Worm (Caenorhabditis elegans): Measurements from ENCODE around the gene lin-26.

lin-26 gene

DNA sequence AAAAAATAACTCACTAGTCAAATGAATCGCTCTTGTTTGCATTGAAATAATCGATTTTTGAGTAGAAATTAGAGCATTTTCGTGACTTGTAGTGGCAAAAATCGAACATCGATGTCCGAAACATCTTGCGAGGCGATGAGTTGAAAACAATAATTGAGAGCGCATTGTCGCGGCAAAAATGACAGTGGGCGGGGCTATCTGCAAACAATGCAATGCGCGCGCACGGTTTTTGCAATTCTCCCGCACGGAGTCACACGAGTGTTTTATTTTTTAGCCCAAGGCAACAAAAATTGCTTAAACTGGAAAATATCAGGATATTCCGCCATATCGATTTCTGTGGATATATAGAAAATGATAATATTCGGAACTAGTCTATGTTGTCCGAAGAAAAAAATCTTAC lies 26.5 kb downstream of the lin-26 start, which contains the start of gene B0495.9 (continued):
- TF ChIP-seq hmg-1.2 (GFP tag; IDR thresholded peaks at IDR 0.05) (peak; percentile 39; the same call in 1 of the 2 replicates), mel-28 (tag; optimal IDR thresholded peaks at IDR 0.05; ENCODE audit: borderline replicate concordance) (no peak), hrde-1 (tag; optimal IDR thresholded peaks at IDR 0.05; ENCODE audit: borderline replicate concordance) (no peak), F37B4.10 (GFP tag; IDR thresholded peaks at IDR 0.05) (no peak), lir-1 (GFP tag; conservative IDR thresholded peaks at IDR 0.05) (no peak), nhr-27 (tag; optimal IDR thresholded peaks at IDR 0.05) (no peak), F49E8.2 (tag; optimal IDR thresholded peaks at IDR 0.05; ENCODE audit: insufficient read depth) (peak; percentile 32), nhr-179 (tag; optimal IDR thresholded peaks at IDR 0.05) (no peak), tbp1 (GFP tag; optimal IDR thresholded peaks at IDR 0.05) (peak; percentile 36), F39B2.1 (GFP tag; IDR thresholded peaks at IDR 0.05) (no peak), tlf-1 (GFP tag; optimal IDR thresholded peaks at IDR 0.05) (no peak), lin-35 (GFP tag; optimal IDR thresholded peaks at IDR 0.05) (no peak), ekl-4 (GFP tag; IDR thresholded peaks at IDR 0.05) (no peak), athp-1 (tag; optimal IDR thresholded peaks at IDR 0.05) (no peak), ceh-79 (tag; optimal IDR thresholded peaks at IDR 0.05) (no peak), lin-40 (tag; optimal IDR thresholded peaks at IDR 0.05) (no peak), rcor-1 (GFP tag; IDR thresholded peaks at IDR 0.05) (peak; percentile 28; the same call in 1 of the 2 replicates), ztf-3 (GFP tag; optimal IDR thresholded peaks at IDR 0.05) (no peak), hlh-12 (tag; optimal IDR thresholded peaks at IDR 0.05) (no peak), egrh-3 (GFP tag; IDR thresholded peaks at IDR 0.05) (no peak), unc-130 (GFP tag; optimal IDR thresholded peaks at IDR 0.05) (no peak), egl-44 (GFP tag; IDR thresholded peaks at IDR 0.05) (no peak), attf-3 (GFP tag; conservative IDR thresholded peaks at IDR 0.05) (0 out of 2 replicates have a peak, but pooled peaks have one; percentile 38), F57C9.4 (tag; optimal IDR thresholded peaks at IDR 0.05) (no peak), chd-7 (tag; optimal IDR thresholded peaks at IDR 0.05) (no peak), sptf-2 (GFP tag; optimal IDR thresholded peaks at IDR 0.05) (no peak), pha-4 (tag; optimal IDR thresholded peaks at IDR 0.05) (no peak), ztf-6 (GFP tag; IDR thresholded peaks at IDR 0.05) (no peak), ceh-58 (GFP tag; IDR thresholded peaks at IDR 0.05) (no peak), K11D2.4 (GFP tag; IDR thresholded peaks at IDR 0.05) (no peak), Y67H2A.10 (GFP tag; conservative IDR thresholded peaks at IDR 0.05) (no peak), F23B12.7 (tag; optimal IDR thresholded peaks at IDR 0.05; ENCODE audit: insufficient read depth) (peak; percentile 26), gei-17 (GFP tag; optimal IDR thresholded peaks at IDR 0.05) (no peak), mes-4 (tag; optimal IDR thresholded peaks at IDR 0.05) (no peak)

DNA sequence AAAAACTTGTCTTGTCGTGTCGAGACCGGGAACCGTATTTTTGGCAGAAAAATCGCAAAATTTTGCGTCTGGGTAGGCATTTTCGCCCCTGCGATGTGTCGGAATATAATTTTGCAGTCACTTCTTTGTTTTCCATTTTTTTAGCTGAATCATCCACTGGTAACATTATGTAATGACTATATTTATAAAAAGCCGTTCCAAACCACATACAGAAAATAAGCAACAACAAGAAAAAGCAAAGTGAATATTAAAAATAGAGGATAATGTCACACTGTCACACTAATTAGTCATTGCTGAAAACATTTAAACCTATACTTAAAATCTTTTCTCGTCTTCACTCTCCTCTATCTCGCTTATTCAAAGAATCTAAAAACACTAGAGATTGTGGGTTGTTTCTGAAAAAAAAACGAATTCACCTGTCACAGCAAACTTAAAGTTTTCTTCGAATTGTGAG lies 27.3 kb downstream of the lin-26 start, which contains the start of gene sre-1:
Gene sre-1 (plus strand): TSS at position 404 of the 454 bp plus-strand sequence.
- TF ChIP-seq mel-28 (tag; optimal IDR thresholded peaks at IDR 0.05; ENCODE audit: borderline replicate concordance), result no peak
- TF ChIP-seq nhr-80 (tag; optimal IDR thresholded peaks at IDR 0.05), result no peak
- TF ChIP-seq lag-1 (GFP tag; IDR thresholded peaks at IDR 0.05), result no peak
- TF ChIP-seq F57A8.1 (GFP tag; optimal IDR thresholded peaks at IDR 0.05), result no peak
- no peak for TF ChIP-seq him-1 (tag; optimal IDR thresholded peaks at IDR 0.05)
- no peak for TF ChIP-seq tbp1 (GFP tag; optimal IDR thresholded peaks at IDR 0.05)
- TF ChIP-seq tbx-9 (tag; optimal IDR thresholded peaks at IDR 0.05; ENCODE audit: borderline replicate concordance), result no peak
- no peak for TF ChIP-seq cebp-1 (GFP tag; IDR thresholded peaks at IDR 0.05)
- no peak for TF ChIP-seq cebp-1 (tag; optimal IDR thresholded peaks at IDR 0.05)
- no peak for TF ChIP-seq mxl-1 (tag; optimal IDR thresholded peaks at IDR 0.05)
- TF ChIP-seq attf-5 (GFP tag; optimal IDR thresholded peaks at IDR 0.05), result no peak
- TF ChIP-seq hmg-1.2 (GFP tag; IDR thresholded peaks at IDR 0.05), result no peak
- TF ChIP-seq snpc-1.1 (tag; optimal IDR thresholded peaks at IDR 0.05; ENCODE audit: insufficient read depth), result no peak
- TF ChIP-seq T26A5.8 (tag; optimal IDR thresholded peaks at IDR 0.05), result no peak
- no peak for TF ChIP-seq gei-17 (GFP tag; optimal IDR thresholded peaks at IDR 0.05)
- TF ChIP-seq F49E8.2 (tag; optimal IDR thresholded peaks at IDR 0.05; ENCODE audit: insufficient read depth), result no peak
- TF ChIP-seq rpc-1 (optimal IDR thresholded peaks at IDR 0.05), result no peak
- TF ChIP-seq rpc-1 (tag; optimal IDR thresholded peaks at IDR 0.05), result no peak
- no peak for TF ChIP-seq nhr-27 (tag; optimal IDR thresholded peaks at IDR 0.05)
- TF ChIP-seq ceh-58 (GFP tag; IDR thresholded peaks at IDR 0.05), result no peak
- no peak for TF ChIP-seq ztf-18 (tag; optimal IDR thresholded peaks at IDR 0.05)

Measured in whole organism, young adult.